Worm (Caenorhabditis elegans) whole organism, late embryonic: Measurements from ENCODE around the gene ogr-2.

Experiments used
- ama-1 ChIP-seq: fragments of 150-350 bp; optimal IDR thresholded peaks from 2 replicates; lab custom pipeline; 2014
- dve-1 ChIP-seq: sonication (generic microtip); optimal IDR thresholded peaks from 2 replicates; lab custom pipeline; 2017; ENCODE audit warnings: antibody characterized with exemption, mild to moderate bottlenecking, missing genetic modification characterization, missing compliant biosample characterization
- eyg-1 ChIP-seq: sonication (generic microtip); optimal IDR thresholded peaks from 2 replicates; lab custom pipeline; 2016; ENCODE audit warnings: missing genotype, missing genetic modification characterization, missing compliant biosample characterization
- lim-6 ChIP-seq: sonication (generic microtip); optimal IDR thresholded peaks from 2 replicates; lab custom pipeline; 2016; ENCODE audit warnings: missing genetic modification characterization, missing compliant biosample characterization
- pag-3 ChIP-seq: sonication (generic microtip); optimal IDR thresholded peaks from 2 replicates; lab custom pipeline; 2016; ENCODE audit warnings: missing compliant biosample characterization, missing genetic modification characterization, borderline replicate concordance
- pha-4 ChIP-seq: fragments of 150-350 bp; optimal IDR thresholded peaks from 2 replicates; lab custom pipeline; 2018; ENCODE audit warnings: missing biosample characterization, missing genetic modification reagents, missing genetic modification characterization
- unc-86 ChIP-seq: sonication (generic microtip); optimal IDR thresholded peaks from 2 replicates; lab custom pipeline; 2016; ENCODE audit warnings: missing genetic modification characterization, missing compliant biosample characterization

- TF ChIP-seq pha-4 (tag; lab: Kevin White, UChicago): no peak
- TF ChIP-seq pag-3 (tag; lab: Kevin White, UChicago): no peak
- no peak for TF ChIP-seq dve-1 (tag; lab: Kevin White, UChicago)
- no peak for TF ChIP-seq eyg-1
- no peak for TF ChIP-seq unc-86 (tag; lab: Kevin White, UChicago)
- no peak for TF ChIP-seq lim-6 (tag; lab: Kevin White, UChicago)
- no peak for TF ChIP-seq ama-1 (lab: Kevin White, UChicago)
Measured at ce11 chrII:10019669-10020068, 21.3 kb upstream of the ogr-2 start.
